Worm (Caenorhabditis elegans): ENCODE measurements around the gene lys-3.

ce11 chrV:10294549-10294948 is 11.2 kb upstream of the lys-3 start, which contains the start of gene col-150:
- TF ChIP-seq unc-62 (GFP tag; optimal IDR thresholded peaks at IDR 0.05), result no peak
- TF ChIP-seq ceh-16 (tag; optimal IDR thresholded peaks at IDR 0.05), result no peak
- no peak for TF ChIP-seq nhr-12 (tag; optimal IDR thresholded peaks at IDR 0.05)
- TF ChIP-seq fos-1 (tag; optimal IDR thresholded peaks at IDR 0.05), result no peak
- TF ChIP-seq nhr-11 (tag; optimal IDR thresholded peaks at IDR 0.05), result no peak
- no peak for TF ChIP-seq skn-1 (tag; optimal IDR thresholded peaks at IDR 0.05)
- no peak for TF ChIP-seq unc-39 (tag; optimal IDR thresholded peaks at IDR 0.05)
- no peak for TF ChIP-seq nhr-77 (tag; optimal IDR thresholded peaks at IDR 0.05)
- no peak for TF ChIP-seq C34F6.9 (tag; optimal IDR thresholded peaks at IDR 0.05)
- TF ChIP-seq lin-13 (GFP tag; optimal IDR thresholded peaks at IDR 0.05), result no peak
- no peak for TF ChIP-seq mdl-1 (tag; optimal IDR thresholded peaks at IDR 0.05)
- no peak for TF ChIP-seq snpc-4 (tag; optimal IDR thresholded peaks at IDR 0.05)

Measured in whole organism, L2 larva.